Worm (Caenorhabditis elegans) whole organism, L4/young adult: ENCODE data around the gene best-21.

ENCODE experiments used
- W03F9.2 ChIP-seq: fragments of 150-350 bp; optimal IDR thresholded peaks from 2 replicates; lab custom pipeline; 2014; ENCODE audit warnings: missing biosample characterization, missing genetic modification characterization
- him-1 ChIP-seq: sonication (generic microtip); optimal IDR thresholded peaks from 2 replicates; lab custom pipeline; 2016; ENCODE audit warnings: missing genotype, missing genetic modification reagents, missing genetic modification characterization, missing compliant biosample characterization

DNA sequence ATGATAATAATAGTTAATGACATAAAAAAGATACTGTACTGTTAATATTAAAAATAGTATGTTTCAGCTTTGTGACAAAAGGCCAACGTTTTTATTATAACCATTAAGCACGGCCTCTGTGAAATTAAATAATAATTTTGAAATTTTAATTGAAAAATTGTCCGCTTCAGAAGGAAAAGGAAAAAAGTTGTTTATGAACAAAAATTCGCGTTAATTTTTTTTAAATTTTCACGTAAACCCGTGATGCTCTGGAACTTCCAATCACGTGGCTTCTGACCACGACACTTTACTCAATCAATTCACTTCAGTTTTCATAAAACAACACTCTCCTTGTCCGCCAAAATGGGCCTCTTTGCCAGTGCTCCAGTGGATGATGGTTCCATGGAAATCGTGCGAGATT is 19.0 kb downstream of the best-21 start, which contains the start of gene Y73F8A.15:
- TF ChIP-seq him-1: no peak
- TF ChIP-seq W03F9.2 (tag; lab: Kevin White, UChicago): no peak
